Worm (Caenorhabditis elegans): Measurements from ENCODE around the gene tcer-1.

DNA sequence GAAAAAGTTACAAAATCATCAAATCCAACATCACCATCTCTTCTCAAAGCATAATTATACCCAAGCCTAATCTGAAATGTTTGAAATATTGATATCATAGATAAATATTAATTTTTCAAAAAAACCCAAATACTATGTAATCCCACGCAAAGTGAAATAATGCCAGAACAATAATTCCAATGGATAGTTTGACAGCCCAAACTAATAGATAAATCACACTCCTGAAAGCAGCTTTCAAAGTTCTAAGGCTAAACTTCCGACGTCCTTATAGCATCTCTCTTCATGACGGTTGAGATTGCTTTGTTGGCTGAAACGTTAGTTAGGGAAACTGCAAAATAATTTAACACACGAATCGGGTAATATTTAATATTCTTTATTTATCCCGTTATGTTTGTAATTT is 49.4 kb upstream of the tcer-1 start:
- TF ChIP-seq spr-3 (GFP tag; optimal IDR thresholded peaks at IDR 0.05) (no peak), ama-1 (optimal IDR thresholded peaks at IDR 0.05) (peak; percentile 63), jun-1 (tag; optimal IDR thresholded peaks at IDR 0.05) (no peak), lin-15B (tag; optimal IDR thresholded peaks at IDR 0.05) (no peak), dpl-1 (GFP tag; optimal IDR thresholded peaks at IDR 0.05) (no peak), F49E8.2 (tag; optimal IDR thresholded peaks at IDR 0.05; ENCODE audit: borderline replicate concordance) (no peak), lin-39 (tag; optimal IDR thresholded peaks at IDR 0.05) (no peak), snpc-4 (tag; optimal IDR thresholded peaks at IDR 0.05) (no peak), mep-1 (tag; optimal IDR thresholded peaks at IDR 0.05) (no peak), nhr-10 (tag; optimal IDR thresholded peaks at IDR 0.05) (no peak), nhr-77 (tag; optimal IDR thresholded peaks at IDR 0.05) (no peak), unc-62 (GFP tag; optimal IDR thresholded peaks at IDR 0.05 in 1 of 2) (peak in 1 of 2 experiments; percentile 96), unc-62 (tag; optimal IDR thresholded peaks at IDR 0.05) (no peak), Y105C5A.15 (GFP tag; IDR thresholded peaks at IDR 0.05) (no peak), nhr-41 (GFP tag; IDR thresholded peaks at IDR 0.05) (no peak)

Measured in whole organism, L4 larva.